Fruit fly (Drosophila melanogaster): ENCODE data around the gene CG12576.

Gene CG12576

dm6 chrX:22481860-22482544 lies at the start of gene CG12576, which contains the start of gene Cp110:
Gene CG12576, minus strand, starts transcription at chrX:22482357.
Gene Cp110, plus strand, starts transcription at chrX:22482082.
- TF ChIP-seq Hnf4 (GFP tag; optimal IDR thresholded peaks at IDR 0.05) (no peak), Rel (GFP tag; optimal IDR thresholded peaks at IDR 0.05) (no peak), Rel (tag; optimal IDR thresholded peaks at IDR 0.05) (peak; percentile 50), rgr (GFP tag; optimal IDR thresholded peaks at IDR 0.05) (peak; percentile 10)

dm6 chrX:22529664-22530321 lies 47.6 kb upstream of the CG12576 start, which contains the start of gene S6kII:
Gene S6kII, plus strand, starts transcription at chrX:22529964.
- TF ChIP-seq CrebA (GFP tag; optimal IDR thresholded peaks at IDR 0.05; ENCODE audit: borderline replicate concordance) (no peak), foxo (GFP tag; optimal IDR thresholded peaks at IDR 0.05) (no peak), Hr78 (GFP tag; optimal IDR thresholded peaks at IDR 0.05) (no peak), rgr (GFP tag; optimal IDR thresholded peaks at IDR 0.05) (no peak), sv (GFP tag; optimal IDR thresholded peaks at IDR 0.05) (no peak), br (GFP tag; optimal IDR thresholded peaks at IDR 0.05) (no peak), brk (GFP tag; optimal IDR thresholded peaks at IDR 0.05) (peak; percentile 43), Jra (GFP tag; optimal IDR thresholded peaks at IDR 0.05) (no peak), Sp1 (GFP tag; optimal IDR thresholded peaks at IDR 0.05) (no peak), Dif (GFP tag; optimal IDR thresholded peaks at IDR 0.05; ENCODE audit: partially characterized antibody) (no peak), sage (GFP tag; optimal IDR thresholded peaks at IDR 0.05) (peak; percentile 41), fru (GFP tag; optimal IDR thresholded peaks at IDR 0.05) (no peak), CG32264 (GFP tag; optimal IDR thresholded peaks at IDR 0.05) (no peak)

dm6 chrX:22527210-22527609 lies 45.1 kb upstream of the CG12576 start:
- TF ChIP-seq Mio (GFP tag; optimal IDR thresholded peaks at IDR 0.05) (no peak), HLH106 (tag; optimal IDR thresholded peaks at IDR 0.05) (no peak), pan (optimal IDR thresholded peaks at IDR 0.05) (no peak), sv (GFP tag; optimal IDR thresholded peaks at IDR 0.05) (no peak), dsf (GFP tag; optimal IDR thresholded peaks at IDR 0.05; ENCODE audit: borderline replicate concordance) (no peak), brk (GFP tag; optimal IDR thresholded peaks at IDR 0.05) (no peak), tai (GFP tag; optimal IDR thresholded peaks at IDR 0.05) (no peak), dmrt93B (GFP tag; optimal IDR thresholded peaks at IDR 0.05) (no peak), br (GFP tag; optimal IDR thresholded peaks at IDR 0.05) (no peak)

- TF ChIP-seq CG9705 (GFP tag; optimal IDR thresholded peaks at IDR 0.05): no peak
Measured at dm6 chrX:22514948-22515347, 32.8 kb upstream of the CG12576 start, which contains the start of gene CG17600. Gene CG17600, plus strand, starts transcription at chrX:22515197.

- TF ChIP-seq ey (GFP tag; optimal IDR thresholded peaks at IDR 0.05) (no peak), CG9705 (GFP tag; optimal IDR thresholded peaks at IDR 0.05) (no peak), Sp1 (GFP tag; optimal IDR thresholded peaks at IDR 0.05) (no peak), jim (GFP tag; optimal IDR thresholded peaks at IDR 0.05) (no peak), Vsx2 (GFP tag; optimal IDR thresholded peaks at IDR 0.05; ENCODE audit: partially characterized antibody) (no peak), br (GFP tag; optimal IDR thresholded peaks at IDR 0.05) (no peak), pan (optimal IDR thresholded peaks at IDR 0.05) (no peak), h (GFP tag; optimal IDR thresholded peaks at IDR 0.05) (no peak), foxo (GFP tag; optimal IDR thresholded peaks at IDR 0.05) (no peak), lola (GFP tag; optimal IDR thresholded peaks at IDR 0.05) (no peak), dsf (GFP tag; optimal IDR thresholded peaks at IDR 0.05; ENCODE audit: borderline replicate concordance) (no peak), CrebA (GFP tag; optimal IDR thresholded peaks at IDR 0.05; ENCODE audit: borderline replicate concordance) (no peak), sage (GFP tag; optimal IDR thresholded peaks at IDR 0.05) (no peak), HLH106 (tag; optimal IDR thresholded peaks at IDR 0.05) (no peak), Abd-B (GFP tag; optimal IDR thresholded peaks at IDR 0.05) (no peak), brk (GFP tag; optimal IDR thresholded peaks at IDR 0.05) (no peak), dl (GFP tag; optimal IDR thresholded peaks at IDR 0.05; ENCODE audit: insufficient read depth in 1 of 2, partially characterized antibody in 2 of 2) (no peak), fru (GFP tag; optimal IDR thresholded peaks at IDR 0.05) (no peak), Mio (GFP tag; optimal IDR thresholded peaks at IDR 0.05) (no peak)
Measured at dm6 chrX:22512071-22512470, 29.9 kb upstream of the CG12576 start.
